Fruit fly (Drosophila melanogaster): Measurements from ENCODE around the gene CG8892.

CG8892 gene

DNA sequence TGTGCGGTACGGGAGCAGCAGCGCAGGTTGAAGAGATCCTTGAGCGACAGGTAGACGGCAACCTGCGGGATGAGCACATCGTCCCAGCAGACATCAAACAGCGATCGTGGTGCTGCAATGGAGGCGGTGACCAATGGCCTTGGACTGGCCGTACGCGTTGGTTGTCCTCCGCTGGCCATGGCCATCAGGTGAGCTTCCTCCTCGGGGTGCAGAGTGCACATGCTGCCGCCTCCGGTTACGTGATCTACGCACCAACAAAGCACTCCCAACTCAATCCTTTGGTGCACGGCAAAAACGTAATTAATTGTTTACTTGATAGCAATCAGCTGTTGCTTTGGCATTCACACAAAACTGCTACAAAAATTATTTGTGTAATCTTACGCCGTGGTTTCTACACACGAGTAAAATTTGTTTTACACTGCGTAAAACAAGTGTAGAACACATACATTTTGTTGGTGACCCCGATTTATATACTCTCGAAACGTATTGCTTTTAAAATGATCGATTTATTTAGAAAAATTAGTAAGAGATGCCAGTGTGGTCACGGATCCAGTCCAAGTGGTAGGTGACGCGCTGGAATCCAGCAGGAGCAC lies 31.8 kb downstream of the CG8892 start, which contains the start of gene jet:
jet (minus strand) TSS at position 332 of the 593 bp plus-strand sequence.
- TF ChIP-seq CG17801 (GFP tag; optimal IDR thresholded peaks at IDR 0.05; ENCODE audit: partially characterized antibody), result no peak

DNA sequence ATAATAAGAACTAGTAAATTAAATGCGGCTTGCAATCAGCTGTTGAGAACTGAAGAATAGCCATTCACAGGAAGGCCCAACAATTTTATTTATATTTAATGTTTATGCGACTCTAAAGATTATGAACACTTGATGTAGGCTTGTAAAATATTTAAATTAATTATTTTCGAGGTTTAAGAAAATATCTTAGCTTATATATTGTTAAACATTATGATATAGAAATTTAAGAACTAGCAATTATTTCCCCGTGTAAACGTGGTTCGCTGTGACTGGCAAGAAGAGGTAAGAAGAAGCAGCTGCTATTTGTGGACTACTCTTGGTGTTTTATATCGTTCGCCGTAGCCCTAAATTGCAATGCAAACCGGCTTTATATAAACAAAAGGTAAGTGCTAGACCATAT lies 36.1 kb downstream of the CG8892 start, which contains the start of the genes mRpL24 and betaggt-I:
mRpL24 (minus strand) TSS at position 62 of the 400 bp plus-strand sequence.
betaggt-I (plus strand) TSS at position 280 of the 400 bp plus-strand sequence.
- TF ChIP-seq CG17801 (GFP tag; optimal IDR thresholded peaks at IDR 0.05; ENCODE audit: partially characterized antibody), result peak; percentile 98

DNA sequence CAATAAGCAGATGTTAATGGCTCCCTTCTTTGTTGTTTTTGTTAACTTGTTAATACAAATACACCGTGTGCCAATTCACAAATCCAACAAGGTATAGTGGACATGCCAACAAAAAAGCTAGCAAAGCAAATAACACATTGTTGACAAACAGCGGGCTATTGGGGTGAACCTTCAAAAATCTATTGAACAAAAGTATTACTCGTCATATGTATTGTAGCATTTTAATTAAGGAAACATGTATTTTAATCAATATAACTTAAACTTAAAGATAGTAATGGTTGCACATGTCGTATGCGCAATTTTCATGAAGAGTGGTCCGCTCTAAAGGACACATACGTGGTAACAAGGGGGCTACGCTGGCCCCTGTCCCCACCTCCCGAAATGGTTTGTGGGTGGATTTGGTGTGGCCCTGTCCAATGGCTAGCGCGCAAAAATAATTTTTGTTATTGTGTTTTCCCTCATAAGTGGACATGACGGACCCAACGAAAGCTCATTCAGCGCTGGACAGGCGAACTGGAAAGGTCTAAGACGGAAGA lies 39.1 kb downstream of the CG8892 start, which contains the start of gene synr:
synr (plus strand) TSS at position 486 of the 536 bp plus-strand sequence.
- no peak for TF ChIP-seq CG17801 (GFP tag; optimal IDR thresholded peaks at IDR 0.05; ENCODE audit: partially characterized antibody)

DNA sequence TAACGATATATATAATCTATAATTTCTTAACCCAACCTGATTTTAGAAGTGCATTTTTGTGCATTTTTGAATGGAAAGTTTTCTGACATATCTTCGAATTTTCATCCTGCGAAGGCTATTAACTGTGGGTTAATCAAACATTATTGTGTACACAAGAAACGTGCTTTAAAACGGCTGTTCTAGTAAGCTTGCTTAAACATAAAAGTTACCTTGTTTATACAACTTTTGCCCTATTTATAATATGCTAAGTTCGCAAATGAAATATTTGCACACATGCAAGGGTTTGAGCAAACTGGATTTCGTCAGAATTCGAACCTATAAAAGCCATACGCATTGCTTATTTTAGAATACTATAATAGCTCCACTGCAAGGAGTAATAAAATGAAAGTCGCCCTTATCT lies 44.3 kb downstream of the CG8892 start, which contains the start of gene Sgs1:
Sgs1 (plus strand) TSS at position 350 of the 400 bp plus-strand sequence.
- TF ChIP-seq CG17801 (GFP tag; optimal IDR thresholded peaks at IDR 0.05; ENCODE audit: partially characterized antibody), result no peak

DNA sequence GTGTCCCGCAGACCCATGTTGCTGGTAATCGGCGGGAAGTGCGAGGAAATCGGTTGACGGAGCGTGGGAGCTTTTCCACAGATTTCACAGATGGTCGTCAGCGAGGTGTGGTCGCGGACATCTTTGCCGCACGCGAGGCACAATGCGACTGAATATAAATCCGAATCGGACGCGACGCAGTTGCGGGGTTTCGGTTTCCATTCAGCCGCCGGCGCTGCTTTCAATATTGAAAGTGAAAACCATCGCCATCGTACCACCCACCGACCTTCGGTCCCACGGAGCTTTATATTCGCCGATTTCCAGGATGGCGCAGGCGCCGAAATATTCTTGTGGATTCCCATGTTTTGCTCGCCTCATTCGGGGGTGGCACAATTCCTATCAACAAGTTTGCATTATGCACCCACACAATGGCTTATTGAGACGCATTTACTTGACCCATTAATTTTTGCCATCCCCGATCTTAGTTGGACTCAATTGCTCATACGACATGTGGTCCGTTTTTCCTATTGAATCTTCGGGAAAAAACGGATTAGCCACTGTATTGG lies 45.0 kb downstream of the CG8892 start, which contains the start of gene hoe2:
hoe2 (minus strand) TSS at position 126 of the 545 bp plus-strand sequence.
- no peak for TF ChIP-seq CG17801 (GFP tag; optimal IDR thresholded peaks at IDR 0.05; ENCODE audit: partially characterized antibody)

DNA sequence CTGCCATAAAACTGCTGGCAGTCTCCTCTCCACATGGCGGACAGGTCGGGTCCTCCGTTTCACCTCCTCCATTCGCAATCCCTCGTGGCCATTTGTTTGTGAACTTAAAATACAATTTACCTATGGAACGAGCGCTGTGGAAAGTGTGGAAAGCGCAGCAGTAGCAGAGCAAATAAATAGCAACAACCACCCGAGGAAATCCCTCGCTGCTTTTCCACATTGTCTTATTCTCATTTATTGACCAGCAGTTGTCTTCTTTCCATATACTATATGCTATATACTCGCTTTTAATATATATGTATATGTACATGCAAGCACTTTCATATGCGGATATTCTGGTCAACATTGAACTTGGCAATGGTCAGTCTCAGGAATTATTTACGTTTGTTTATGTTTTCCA lies 49.1 kb downstream of the CG8892 start, which contains the start of gene hoe1:
hoe1 (minus strand) TSS at position 101 of the 400 bp plus-strand sequence.
- TF ChIP-seq CG17801 (GFP tag; optimal IDR thresholded peaks at IDR 0.05; ENCODE audit: partially characterized antibody), result no peak

DNA sequence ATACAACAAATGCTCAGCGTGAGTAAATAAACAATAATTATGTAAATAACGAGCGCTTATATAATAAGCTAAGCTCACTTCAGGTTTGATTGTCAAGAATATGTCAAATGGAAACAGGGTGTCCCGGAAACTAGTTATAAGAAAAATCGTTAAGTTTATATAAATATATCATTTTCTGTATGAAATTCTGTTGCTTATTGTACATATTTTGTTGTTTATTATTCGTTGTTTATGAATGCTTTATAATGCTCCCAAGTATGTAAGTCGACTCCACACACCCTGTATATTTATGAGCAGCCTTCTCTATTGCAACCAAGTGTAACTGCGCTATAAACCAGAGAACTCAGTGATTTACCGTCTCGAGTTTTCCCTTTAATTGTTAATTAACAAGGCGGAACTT lies 50.9 kb downstream of the CG8892 start:
- no peak for TF ChIP-seq CG17801 (GFP tag; optimal IDR thresholded peaks at IDR 0.05; ENCODE audit: partially characterized antibody)

Data from ovary, adult (tissue).